Worm (Caenorhabditis elegans) whole organism, midembryonic: ENCODE measurements around the gene cyp-34A8.

Experiments used
- T22C8.4 ChIP-seq: fragments of 200-800 bp; sonication (Bioruptor generic); IDR thresholded peaks from 2 replicates; pipeline ENCODE4 v1.3.6; 2022; ENCODE audit warnings: missing genetic modification characterization, missing compliant biosample characterization
- klf-2 ChIP-seq: fragments of 200-800 bp; sonication (Bioruptor generic); conservative IDR thresholded peaks from 2 replicates; pipeline ENCODE4 v1.3.6; 2022; ENCODE audit warnings: missing genetic modification reagents, missing genetic modification characterization, missing compliant biosample characterization
- tab-1 ChIP-seq: fragments of 200-800 bp; sonication (Bioruptor generic); IDR thresholded peaks from 2 replicates; pipeline ENCODE4 v1.3.6; 2022; ENCODE audit warnings: missing genetic modification characterization, missing compliant biosample characterization
- ztf-23 ChIP-seq: fragments of 200-800 bp; sonication (Bioruptor generic); IDR thresholded peaks from 2 replicates; pipeline ENCODE4 v1.3.6; 2022; ENCODE audit warnings: missing genetic modification reagents, missing genetic modification characterization, missing compliant biosample characterization

Gene cyp-34A8

ce11 chrV:3916480-3916879 is 51.1 kb downstream of the cyp-34A8 start, which contains the start of gene srx-67:
srx-67 (plus strand) TSS chrV:3916780.
- TF ChIP-seq klf-2, result no peak
- no peak for TF ChIP-seq ztf-23 (GFP tag; lab: Robert Waterston, UW)
- TF ChIP-seq tab-1 (GFP tag; lab: Robert Waterston, UW), result no peak
- no peak for TF ChIP-seq T22C8.4 (GFP tag; lab: Robert Waterston, UW)
